Fruit fly (Drosophila melanogaster) whole organism, embryonic: ENCODE results near the gene Arp8.
A peak's percentile ranks its signal among the peaks of the same experiment; 100 is the strongest.

Experiments used
- CG10565 ChIP-seq: fragments of 200-800 bp; sonication (Bioruptor generic); optimal IDR thresholded peaks from 3 replicates; lab custom pipeline; 2016; ENCODE audit warnings: missing biosample characterization, mild to moderate bottlenecking, missing genetic modification characterization
- CG11560 ChIP-seq: fragments of 200-800 bp; sonication (Bioruptor generic); IDR thresholded peaks from 3 replicates; pipeline ENCODE4 v1.3.6; 2022; ENCODE audit warnings: missing biosample characterization, missing genetic modification characterization
- CG12219 ChIP-seq: fragments of 200-800 bp; sonication (Bioruptor generic); optimal IDR thresholded peaks from 3 replicates; lab custom pipeline; 2018; ENCODE audit warnings: missing biosample characterization, mild to moderate bottlenecking, missing genetic modification characterization
- CG12391 ChIP-seq: fragments of 200-800 bp; sonication (Bioruptor generic); optimal IDR thresholded peaks from 3 replicates; lab custom pipeline; 2018; ENCODE audit warnings: missing biosample characterization, mild to moderate bottlenecking, missing genetic modification characterization, moderate library complexity
- CG13287 ChIP-seq: fragments of 200-800 bp; sonication (Bioruptor generic); IDR thresholded peaks from 2 replicates; pipeline ENCODE4 v1.3.6; 2022; ENCODE audit warnings: missing biosample characterization, missing genetic modification characterization; ENCODE audit not compliant: partially characterized antibody
- CG13624 ChIP-seq: fragments of 200-800 bp; sonication (Bioruptor generic); optimal IDR thresholded peaks from 2 replicates; lab custom pipeline; 2016; ENCODE audit warnings: missing biosample characterization, missing genetic modification characterization
- CG14014 ChIP-seq: fragments of 200-800 bp; sonication (Bioruptor generic); IDR thresholded peaks from 2 replicates; pipeline ENCODE4 v1.3.6; 2022; ENCODE audit warnings: missing biosample characterization, missing genetic modification characterization
- CG14710 ChIP-seq: fragments of 200-800 bp; sonication (Bioruptor generic); optimal IDR thresholded peaks from 3 replicates; lab custom pipeline; 2019; ENCODE audit warnings: missing biosample characterization, mild to moderate bottlenecking, missing genetic modification characterization, moderate library complexity
- CG14965 ChIP-seq: fragments of 200-800 bp; sonication (Bioruptor generic); optimal IDR thresholded peaks from 2 replicates; lab custom pipeline; 2016; ENCODE audit warnings: missing biosample characterization, missing genetic modification characterization, borderline replicate concordance
- CG1603 ChIP-seq: fragments of 200-800 bp; sonication (Bioruptor generic); optimal IDR thresholded peaks from 2 replicates; lab custom pipeline; 2019; ENCODE audit warnings: missing biosample characterization, mild to moderate bottlenecking, missing genetic modification characterization, moderate library complexity
- CG16779 ChIP-seq: fragments of 200-800 bp; sonication (Bioruptor generic); IDR thresholded peaks from 2 replicates; pipeline ENCODE4 v1.3.6; 2022; ENCODE audit warnings: missing biosample characterization, missing genetic modification characterization
- CG18262 ChIP-seq: fragments of 200-800 bp; optimal IDR thresholded peaks from 3 replicates; lab custom pipeline; 2019; ENCODE audit warnings: missing biosample characterization, mild to moderate bottlenecking, missing genetic modification characterization, moderate library complexity
- CG18764 ChIP-seq: fragments of 200-800 bp; sonication (Bioruptor generic); optimal IDR thresholded peaks from 3 replicates; lab custom pipeline; 2016; ENCODE audit warnings: missing biosample characterization, missing genetic modification characterization
- CG32532 ChIP-seq: fragments of 200-800 bp; sonication (Bioruptor generic); IDR thresholded peaks from 2 replicates; pipeline ENCODE4 v1.3.6; 2022; ENCODE audit warnings: missing biosample characterization, missing genetic modification characterization
- CG32772 ChIP-seq: fragments of 200-800 bp; sonication (Bioruptor generic); IDR thresholded peaks from 2 replicates; pipeline ENCODE4 v1.3.6; 2022; ENCODE audit warnings: missing biosample characterization, missing genetic modification characterization
- CG4424 ChIP-seq: fragments of 200-800 bp; sonication (Bioruptor generic); optimal IDR thresholded peaks from 3 replicates; lab custom pipeline; 2016; ENCODE audit warnings: missing biosample characterization, missing genetic modification characterization
- CG9797 ChIP-seq: fragments of 200-800 bp; sonication (Bioruptor generic); optimal IDR thresholded peaks from 3 replicates; lab custom pipeline; 2018; ENCODE audit warnings: missing biosample characterization, mild to moderate bottlenecking, missing genetic modification characterization
- Dref ChIP-seq: fragments of 200-800 bp; sonication (Bioruptor generic); IDR thresholded peaks from 2 replicates; pipeline ENCODE4 v1.3.6; 2022; ENCODE audit warnings: missing biosample characterization, missing genetic modification characterization
- Ets97D ChIP-seq: fragments of 200-800 bp; sonication (Bioruptor generic); optimal IDR thresholded peaks from 3 replicates; lab custom pipeline; 2016; ENCODE audit warnings: missing biosample characterization, missing genetic modification characterization
- Fer1 ChIP-seq: fragments of 200-800 bp; sonication (Bioruptor generic); optimal IDR thresholded peaks from 2 replicates; lab custom pipeline; 2017; ENCODE audit warnings: missing biosample characterization, mild to moderate bottlenecking, missing genetic modification characterization
- Hmr ChIP-seq: fragments of 200-800 bp; sonication (Bioruptor generic); optimal IDR thresholded peaks from 3 replicates; lab custom pipeline; 2017; ENCODE audit warnings: mild to moderate bottlenecking, missing biosample characterization, missing genetic modification reagents, missing genetic modification characterization
- MESR4 ChIP-seq: fragments of 200-800 bp; sonication (Bioruptor generic); optimal IDR thresholded peaks from 2 replicates; lab custom pipeline; 2018; ENCODE audit warnings: missing biosample characterization, mild to moderate bottlenecking, missing genetic modification characterization, moderate library complexity
- MTF-1 ChIP-seq: fragments of 200-800 bp; sonication (Bioruptor generic); optimal IDR thresholded peaks from 2 replicates; lab custom pipeline; 2018; ENCODE audit warnings: missing biosample characterization, mild to moderate bottlenecking, missing genetic modification characterization, borderline replicate concordance
- Mes4 ChIP-seq: fragments of 200-800 bp; sonication (Bioruptor generic); optimal IDR thresholded peaks from 2 replicates; lab custom pipeline; 2016; ENCODE audit warnings: missing biosample characterization, missing genetic modification characterization
- Xbp1 ChIP-seq: fragments of 200-800 bp; sonication (Bioruptor generic); optimal IDR thresholded peaks from 3 replicates; lab custom pipeline; 2016; ENCODE audit warnings: missing biosample characterization, mild to moderate bottlenecking, missing genetic modification characterization
- YL-1 ChIP-seq: fragments of 200-800 bp; sonication (Bioruptor generic); optimal IDR thresholded peaks from 3 replicates; lab custom pipeline; 2017; ENCODE audit warnings: missing biosample characterization, mild to moderate bottlenecking, missing genetic modification characterization
- ab ChIP-seq: fragments of 200-800 bp; sonication (Bioruptor generic); optimal IDR thresholded peaks from 2 replicates; lab custom pipeline; 2016; ENCODE audit warnings: missing biosample characterization, missing genetic modification characterization
- bab2 ChIP-seq: fragments of 200-800 bp; sonication (Bioruptor generic); optimal IDR thresholded peaks from 2 replicates; lab custom pipeline; 2016; ENCODE audit warnings: missing biosample characterization, missing genetic modification characterization
- bbx ChIP-seq: fragments of 200-800 bp; sonication (Bioruptor generic); IDR thresholded peaks from 2 replicates; pipeline ENCODE4 v1.3.6; 2022; ENCODE audit warnings: missing biosample characterization, missing genetic modification characterization; ENCODE audit not compliant: partially characterized antibody
- bcd ChIP-seq: fragments of 200-800 bp; sonication (Bioruptor generic); optimal IDR thresholded peaks from 2 replicates; lab custom pipeline; 2017; ENCODE audit warnings: missing biosample characterization, mild to moderate bottlenecking, missing genetic modification characterization
- btn ChIP-seq: fragments of 200-800 bp; sonication (Bioruptor generic); optimal IDR thresholded peaks from 2 replicates; lab custom pipeline; 2016; ENCODE audit warnings: missing biosample characterization, missing genetic modification characterization
- chif ChIP-seq, 2 experiments: fragments of 200-800 bp; sonication (Bioruptor generic); optimal IDR thresholded peaks; 3 replicates each; lab custom pipeline; 2016; ENCODE audit warnings: missing biosample characterization in 2 of 2, missing genetic modification characterization in 2 of 2
- chinmo ChIP-seq: fragments of 200-800 bp; sonication (Bioruptor generic); IDR thresholded peaks from 4 replicates; pipeline ENCODE4 v1.3.6; 2022; ENCODE audit warnings: missing biosample characterization, missing genetic modification characterization; ENCODE audit not compliant: partially characterized antibody
- crol ChIP-seq: fragments of 200-800 bp; sonication (Bioruptor generic); IDR thresholded peaks from 2 replicates; pipeline ENCODE4 v1.3.6; 2022; ENCODE audit warnings: missing biosample characterization, missing genetic modification characterization
- dati ChIP-seq: fragments of 200-800 bp; sonication (Bioruptor generic); IDR thresholded peaks from 2 replicates; pipeline ENCODE4 v1.3.6; 2022; ENCODE audit warnings: missing biosample characterization, missing genetic modification characterization
- en ChIP-seq: fragments of 200-800 bp; sonication (Bioruptor generic); optimal IDR thresholded peaks from 2 replicates; lab custom pipeline; 2016; ENCODE audit warnings: missing biosample characterization, missing genetic modification characterization
- esg ChIP-seq: fragments of 200-800 bp; sonication (Bioruptor generic); conservative IDR thresholded peaks from 2 replicates; pipeline ENCODE4 v1.3.6; 2022; ENCODE audit warnings: missing biosample characterization, missing genetic modification characterization
- exex ChIP-seq: fragments of 200-800 bp; sonication (Bioruptor generic); optimal IDR thresholded peaks from 4 replicates; lab custom pipeline; 2018; ENCODE audit warnings: missing biosample characterization, mild to moderate bottlenecking, missing genetic modification characterization, moderate library complexity
- fru ChIP-seq: fragments of >200 bp; optimal IDR thresholded peaks from 2 replicates; lab custom pipeline; 2017
- gce ChIP-seq: fragments of 200-800 bp; sonication (Bioruptor generic); IDR thresholded peaks from 3 replicates; pipeline ENCODE4 v1.3.6; 2022; ENCODE audit warnings: missing biosample characterization, missing genetic modification characterization
- gsb-n ChIP-seq: fragments of 200-800 bp; sonication (Bioruptor generic); optimal IDR thresholded peaks from 3 replicates; lab custom pipeline; 2018; ENCODE audit warnings: missing biosample characterization, mild to moderate bottlenecking, missing genetic modification characterization
- hth ChIP-seq: fragments of >200 bp; optimal IDR thresholded peaks from 2 replicates; lab custom pipeline; 2017; ENCODE audit warnings: inconsistent platforms
- nerfin-2 ChIP-seq: fragments of 200-800 bp; sonication (Bioruptor generic); IDR thresholded peaks from 2 replicates; pipeline ENCODE4 v1.3.6; 2022; ENCODE audit warnings: missing biosample characterization, missing genetic modification characterization; ENCODE audit not compliant: partially characterized antibody
- phol ChIP-seq: fragments of 200-800 bp; sonication (Bioruptor generic); optimal IDR thresholded peaks from 3 replicates; lab custom pipeline; 2018; ENCODE audit warnings: missing biosample characterization, mild to moderate bottlenecking, missing genetic modification characterization, moderate library complexity
- rib ChIP-seq: fragments of 200-800 bp; sonication (Bioruptor generic); IDR thresholded peaks from 2 replicates; pipeline ENCODE4 v1.3.6; 2022; ENCODE audit warnings: missing biosample characterization, missing genetic modification characterization
- row ChIP-seq: fragments of 200-800 bp; sonication (Bioruptor generic); IDR thresholded peaks from 3 replicates; pipeline ENCODE4 v1.3.6; 2022; ENCODE audit warnings: missing biosample characterization, missing genetic modification characterization
- scrt ChIP-seq: fragments of 200-800 bp; sonication (Bioruptor generic); optimal IDR thresholded peaks from 2 replicates; lab custom pipeline; 2018; ENCODE audit warnings: missing biosample characterization, mild to moderate bottlenecking, missing genetic modification characterization, moderate library complexity
- sima ChIP-seq: fragments of 200-800 bp; sonication (Bioruptor generic); optimal IDR thresholded peaks from 2 replicates; lab custom pipeline; 2016; ENCODE audit warnings: missing biosample characterization, missing genetic modification characterization
- sr ChIP-seq: fragments of 200-800 bp; sonication (Bioruptor generic); IDR thresholded peaks from 3 replicates; pipeline ENCODE4 v1.3.6; 2022; ENCODE audit warnings: missing biosample characterization, missing genetic modification characterization
- stwl ChIP-seq: fragments of 200-800 bp; sonication (Bioruptor generic); optimal IDR thresholded peaks from 3 replicates; lab custom pipeline; 2018; ENCODE audit warnings: missing biosample characterization, mild to moderate bottlenecking, missing genetic modification characterization, moderate library complexity

The Arp8 gene

DNA sequence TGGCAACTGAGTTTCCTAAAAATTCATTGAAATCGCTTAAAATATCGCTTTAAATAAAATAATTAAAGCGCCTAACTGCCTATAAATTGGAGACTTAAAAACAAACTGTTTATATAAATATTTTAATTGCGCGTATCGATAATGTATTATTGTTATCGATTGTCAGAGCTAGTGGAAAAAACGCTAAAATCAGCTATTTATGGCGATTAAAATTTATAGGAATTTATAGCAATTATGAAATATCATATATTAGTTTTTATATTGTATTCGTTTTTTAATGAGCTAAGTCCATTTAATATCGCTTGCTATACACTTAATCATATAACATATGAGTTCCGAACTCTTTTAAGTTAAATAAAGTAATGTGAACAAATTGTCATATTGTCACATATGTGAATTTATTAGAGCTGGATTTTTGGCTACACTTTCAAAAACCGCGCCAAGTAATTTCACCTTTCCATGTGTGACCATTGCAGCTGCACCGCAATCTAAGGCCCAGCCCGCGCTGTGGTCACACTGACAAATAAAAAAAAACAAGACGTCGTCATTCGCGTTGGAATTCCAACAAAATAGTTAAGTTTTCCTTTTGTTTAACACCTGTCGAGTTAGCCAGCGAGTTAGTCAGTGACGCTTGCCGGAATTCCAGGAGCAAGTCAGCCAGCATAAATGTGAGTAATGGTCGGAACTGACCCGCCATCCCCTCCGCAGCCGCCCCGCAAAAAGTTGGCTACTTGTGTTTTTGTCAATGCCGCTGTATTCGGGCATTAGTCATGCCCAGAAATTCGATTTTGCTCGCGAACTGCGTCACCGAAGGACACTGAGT lies 46.8 kb upstream of the Arp8 start, which contains the start of the genes CG7772 and Vps4 (continued):
- no peak for TF ChIP-seq bcd
- TF ChIP-seq scrt (GFP tag; lab: Kevin White, UChicago), result no peak
- TF ChIP-seq fru (lab: Kevin White, UChicago), result no peak
- TF ChIP-seq sr (GFP tag; lab: Robert Waterston, UW), result no peak
- 0 out of 3 replicates have a peak, but pooled peaks have one; percentile 22 for TF ChIP-seq row (GFP tag; lab: Robert Waterston, UW)
- no peak for TF ChIP-seq CG13624 (GFP tag; lab: Kevin White, UChicago)
- TF ChIP-seq sima (GFP tag; lab: Kevin White, UChicago), result no peak
- no peak for TF ChIP-seq exex (tag; lab: Kevin White, UChicago)
- TF ChIP-seq CG14965, result no peak
- no peak for TF ChIP-seq dati (GFP tag; lab: Robert Waterston, UW)
- no peak for TF ChIP-seq btn (GFP tag; lab: Kevin White, UChicago)
- peak; percentile 71 for TF ChIP-seq CG32772 (GFP tag; lab: Robert Waterston, UW)
- no peak for TF ChIP-seq CG4424 (GFP tag; lab: Kevin White, UChicago)
- TF ChIP-seq CG11560 (tag; lab: Robert Waterston, UW), result no peak
- TF ChIP-seq Dref (GFP tag; lab: Robert Waterston, UW), result peak; percentile 58
- peak; percentile 74 for TF ChIP-seq CG9797 (GFP tag; lab: Kevin White, UChicago)
- peak; percentile 27 for TF ChIP-seq Ets97D
- TF ChIP-seq Xbp1 (GFP tag; lab: Kevin White, UChicago), result no peak
- no peak for TF ChIP-seq Hmr (GFP tag; lab: Kevin White, UChicago)
- TF ChIP-seq ab (GFP tag; lab: Kevin White, UChicago), result no peak
- TF ChIP-seq bbx (GFP tag; lab: Robert Waterston, UW), result no peak
- TF ChIP-seq CG14710 (tag; lab: Kevin White, UChicago), result peak; percentile 90
- TF ChIP-seq CG18764 (GFP tag; lab: Kevin White, UChicago), result no peak
- no peak for TF ChIP-seq Mes4
- TF ChIP-seq Fer1, result no peak
- peak; percentile 50 for TF ChIP-seq YL-1 (GFP tag; lab: Kevin White, UChicago)
- TF ChIP-seq MESR4 (GFP tag; lab: Kevin White, UChicago), result peak; percentile 85
- no peak for TF ChIP-seq hth
- TF ChIP-seq rib, result no peak
- TF ChIP-seq CG12219 (GFP tag; lab: Kevin White, UChicago), result no peak
- TF ChIP-seq CG12391 (tag; lab: Kevin White, UChicago), result peak; percentile 1
- TF ChIP-seq bab2, result no peak
- TF ChIP-seq MTF-1, result no peak
- no peak for TF ChIP-seq chif (GFP tag; optimal IDR thresholded peaks at IDR 0.05; lab: Kevin White, UChicago)
- no peak for TF ChIP-seq CG18262 (tag; lab: Kevin White, UChicago)
- TF ChIP-seq CG10565, result no peak
- TF ChIP-seq en (GFP tag; lab: Kevin White, UChicago), result no peak
- TF ChIP-seq CG1603 (tag; lab: Kevin White, UChicago), result peak; percentile 33
- TF ChIP-seq gsb-n (tag; lab: Kevin White, UChicago), result peak; percentile 10
- TF ChIP-seq chinmo (GFP tag; lab: Robert Waterston, UW), result 0 out of 4 replicates have a peak, but pooled peaks have one; percentile 37
- no peak for TF ChIP-seq phol (tag; lab: Kevin White, UChicago)
- no peak for TF ChIP-seq CG14014 (GFP tag; lab: Robert Waterston, UW)
- TF ChIP-seq CG13287, result no peak; the same call in 1 of the 2 replicates
- TF ChIP-seq gce, result no peak
- TF ChIP-seq CG16779 (GFP tag; lab: Robert Waterston, UW), result no peak
- no peak for TF ChIP-seq esg (GFP tag; lab: Robert Waterston, UW)
- peak; percentile 13 for TF ChIP-seq stwl (tag; lab: Kevin White, UChicago)
- TF ChIP-seq CG32532 (GFP tag; lab: Robert Waterston, UW), result no peak
- TF ChIP-seq nerfin-2 (GFP tag; lab: Robert Waterston, UW), result no peak
- peak; percentile 78 for TF ChIP-seq crol (GFP tag; lab: Robert Waterston, UW)
